Worm (Caenorhabditis elegans): Measurements from ENCODE around the gene Y39A1A.17.

Y39A1A.17 gene

ce11 chrIII:10691019-10691418 is at the start of gene Y39A1A.17:
Y39A1A.17 (minus strand) TSS chrIII:10691119.
- TF ChIP-seq snpc-4 (tag; optimal IDR thresholded peaks at IDR 0.05) (no peak), ets-5 (GFP tag; IDR thresholded peaks at IDR 0.05) (no peak), nhr-237 (tag; optimal IDR thresholded peaks at IDR 0.05) (no peak), hpl-2 (GFP tag; optimal IDR thresholded peaks at IDR 0.05) (no peak)

ce11 chrIII:10740518-10740917 is 49.6 kb upstream of the Y39A1A.17 start, which contains the start of gene K01G5.8:
K01G5.8 (minus strand) TSS chrIII:10740772.
- TF ChIP-seq efl-1 (optimal IDR thresholded peaks at IDR 0.05), result no peak
- peak in 1 of 2 experiments; percentile 72 for TF ChIP-seq efl-1 (GFP tag; optimal IDR thresholded peaks at IDR 0.05 in 1 of 2)
- no peak for TF ChIP-seq nhr-12 (tag; optimal IDR thresholded peaks at IDR 0.05)
- TF ChIP-seq nhr-20 (tag; optimal IDR thresholded peaks at IDR 0.05), result no peak
- TF ChIP-seq swsn-7 (tag; optimal IDR thresholded peaks at IDR 0.05), result no peak

DNA sequence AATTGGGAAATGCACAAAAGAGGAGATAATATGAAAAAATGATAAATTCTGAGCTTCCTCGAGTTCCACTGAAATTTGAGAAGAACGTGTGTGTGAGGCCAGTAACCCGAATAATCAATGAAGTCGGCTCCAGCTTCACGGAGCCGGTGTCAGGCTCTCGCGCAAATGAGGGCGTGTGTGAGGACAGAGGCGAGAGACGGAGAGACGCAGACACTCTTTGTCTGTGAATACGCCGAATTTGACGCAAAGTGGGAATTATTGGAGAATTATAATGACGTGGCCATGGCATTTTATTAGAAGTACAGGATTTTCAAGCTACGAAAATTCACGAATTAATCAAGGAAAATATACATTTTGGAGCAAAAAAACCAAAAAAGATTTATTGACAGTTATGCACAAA is 49.0 kb upstream of the Y39A1A.17 start:
- TF ChIP-seq efl-1 (optimal IDR thresholded peaks at IDR 0.05), result peak; percentile 67 to 72
- peak in 1 of 2 experiments; percentile 58 for TF ChIP-seq efl-1 (GFP tag; optimal IDR thresholded peaks at IDR 0.05 in 1 of 2)
- TF ChIP-seq F16B12.6 (tag; optimal IDR thresholded peaks at IDR 0.05), result peak; percentile 88
- TF ChIP-seq ama-1 (optimal IDR thresholded peaks at IDR 0.05), result peak; percentile 39
- TF ChIP-seq ces-1 (GFP tag; optimal IDR thresholded peaks at IDR 0.05), result no peak
- TF ChIP-seq dpl-1 (GFP tag; optimal IDR thresholded peaks at IDR 0.05), result peak in 2 of 3 experiments; percentile 35 to 66
- TF ChIP-seq unc-86 (tag; optimal IDR thresholded peaks at IDR 0.05), result peak; percentile 52
- no peak for TF ChIP-seq grh-1 (GFP tag; IDR thresholded peaks at IDR 0.05)
- peak; percentile 70 for TF ChIP-seq xbp-1 (tag; optimal IDR thresholded peaks at IDR 0.05)
- no peak for TF ChIP-seq nhr-84 (tag; optimal IDR thresholded peaks at IDR 0.05)
- peak; percentile 64 to 68 for TF ChIP-seq lin-35 (GFP tag; optimal IDR thresholded peaks at IDR 0.05)
- TF ChIP-seq ceh-63 (GFP tag; optimal IDR thresholded peaks at IDR 0.05), result no peak
- no peak for TF ChIP-seq lin-13 (GFP tag; optimal IDR thresholded peaks at IDR 0.05)
- peak in 2 of 3 experiments; percentile 21 to 60 for TF ChIP-seq ceh-82 (tag; optimal IDR thresholded peaks at IDR 0.05)
- no peak for TF ChIP-seq zip-4 (GFP tag; optimal IDR thresholded peaks at IDR 0.05)
- peak; percentile 5 for TF ChIP-seq pax-3 (tag; optimal IDR thresholded peaks at IDR 0.05)
- TF ChIP-seq skn-1 (tag; optimal IDR thresholded peaks at IDR 0.05), result peak; percentile 8
- TF ChIP-seq nhr-11 (tag; optimal IDR thresholded peaks at IDR 0.05), result no peak
- TF ChIP-seq nhr-12 (tag; optimal IDR thresholded peaks at IDR 0.05), result no peak
- no peak for TF ChIP-seq Y116A8C.19 (tag; optimal IDR thresholded peaks at IDR 0.05; ENCODE audit: borderline replicate concordance)
- peak; percentile 6 for TF ChIP-seq irx-1 (tag; optimal IDR thresholded peaks at IDR 0.05)
- peak; percentile 65 for TF ChIP-seq nhr-71 (tag; optimal IDR thresholded peaks at IDR 0.05)
- TF ChIP-seq sup-37 (GFP tag; optimal IDR thresholded peaks at IDR 0.05), result no peak
- no peak for TF ChIP-seq ztf-11 (tag; optimal IDR thresholded peaks at IDR 0.05)
- peak; percentile 71 for TF ChIP-seq nhr-47 (tag; optimal IDR thresholded peaks at IDR 0.05)
- no peak for TF ChIP-seq pag-3 (tag; optimal IDR thresholded peaks at IDR 0.05; ENCODE audit: borderline replicate concordance, insufficient read depth)
- TF ChIP-seq C34B4.2 (tag; optimal IDR thresholded peaks at IDR 0.05), result no peak
- no peak for TF ChIP-seq lir-3 (tag; optimal IDR thresholded peaks at IDR 0.05; ENCODE audit: poor library complexity)
- no peak for TF ChIP-seq sox-4 (tag; optimal IDR thresholded peaks at IDR 0.05)
- TF ChIP-seq elt-3 (tag; optimal IDR thresholded peaks at IDR 0.05), result no peak
- peak; percentile 57 for TF ChIP-seq tbx-2 (tag; optimal IDR thresholded peaks at IDR 0.05)
- no peak for TF ChIP-seq elt-2 (tag; optimal IDR thresholded peaks at IDR 0.05)
- no peak for TF ChIP-seq ceh-88 (GFP tag; IDR thresholded peaks at IDR 0.05)
- no peak for TF ChIP-seq unc-130 (tag; optimal IDR thresholded peaks at IDR 0.05)
- no peak for TF ChIP-seq egl-27 (tag; optimal IDR thresholded peaks at IDR 0.05)
- no peak for TF ChIP-seq mab-9 (GFP tag; IDR thresholded peaks at IDR 0.05)
- peak; percentile 53 for TF ChIP-seq mep-1 (tag; optimal IDR thresholded peaks at IDR 0.05)
- no peak for TF ChIP-seq blmp-1 (tag; optimal IDR thresholded peaks at IDR 0.05)
- TF ChIP-seq sptf-1 (tag; optimal IDR thresholded peaks at IDR 0.05), result no peak
- TF ChIP-seq nhr-28 (tag; optimal IDR thresholded peaks at IDR 0.05), result no peak
- TF ChIP-seq rnt-1 (tag; optimal IDR thresholded peaks at IDR 0.05), result peak; percentile 55
- no peak for TF ChIP-seq hlh-4 (tag; optimal IDR thresholded peaks at IDR 0.05)
- no peak for TF ChIP-seq lin-39 (tag; optimal IDR thresholded peaks at IDR 0.05)
